Worm (Caenorhabditis elegans): ENCODE results near the gene cpsf-4.

ce11 chrIV:12092113-12092512 is 1.1 kb downstream of the cpsf-4 start, which contains the start of gene mig-32:
- TF ChIP-seq fos-1 (tag; optimal IDR thresholded peaks at IDR 0.05) (no peak), unc-39 (tag; optimal IDR thresholded peaks at IDR 0.05) (no peak), unc-55 (GFP tag; optimal IDR thresholded peaks at IDR 0.05) (no peak), nhr-6 (tag; optimal IDR thresholded peaks at IDR 0.05) (no peak)

Data from whole organism, L2 larva.